Worm (Caenorhabditis elegans) whole organism, L1 larva: ENCODE data around the gene unc-80.

ENCODE experiments used
- blmp-1 ChIP-seq: fragments of 150-350 bp; optimal IDR thresholded peaks from 2 replicates; lab custom pipeline; 2014; ENCODE audit warnings: missing biosample characterization, missing genetic modification characterization
- ces-1 ChIP-seq: fragments of 150-350 bp; optimal IDR thresholded peaks from 2 replicates; lab custom pipeline; 2014; ENCODE audit warnings: missing biosample characterization, missing genetic modification reagents, missing genetic modification characterization
- ets-5 ChIP-seq: fragments of 200-800 bp; sonication (Bioruptor generic); IDR thresholded peaks from 2 replicates; pipeline ENCODE4 v1.3.6; 2022; ENCODE audit warnings: missing genetic modification characterization, missing compliant biosample characterization
- mdl-1 ChIP-seq, 2 experiments: fragments of 150-350 bp; optimal IDR thresholded peaks; 2 replicates each; lab custom pipeline; 2014 to 2017; ENCODE audit warnings: missing biosample characterization in 2 of 2, missing genetic modification characterization in 2 of 2, inconsistent platforms in 1 of 2
- pag-3 ChIP-seq: sonication (generic microtip); optimal IDR thresholded peaks from 2 replicates; lab custom pipeline; 2017; ENCODE audit warnings: missing genetic modification characterization, mild to moderate bottlenecking, missing compliant biosample characterization, antibody characterized with exemption, borderline replicate concordance; ENCODE audit not compliant: insufficient read depth
- snpc-4 ChIP-seq: fragments of 150-350 bp; optimal IDR thresholded peaks from 2 replicates; lab custom pipeline; 2014; ENCODE audit warnings: missing biosample characterization, missing genetic modification characterization

DNA sequence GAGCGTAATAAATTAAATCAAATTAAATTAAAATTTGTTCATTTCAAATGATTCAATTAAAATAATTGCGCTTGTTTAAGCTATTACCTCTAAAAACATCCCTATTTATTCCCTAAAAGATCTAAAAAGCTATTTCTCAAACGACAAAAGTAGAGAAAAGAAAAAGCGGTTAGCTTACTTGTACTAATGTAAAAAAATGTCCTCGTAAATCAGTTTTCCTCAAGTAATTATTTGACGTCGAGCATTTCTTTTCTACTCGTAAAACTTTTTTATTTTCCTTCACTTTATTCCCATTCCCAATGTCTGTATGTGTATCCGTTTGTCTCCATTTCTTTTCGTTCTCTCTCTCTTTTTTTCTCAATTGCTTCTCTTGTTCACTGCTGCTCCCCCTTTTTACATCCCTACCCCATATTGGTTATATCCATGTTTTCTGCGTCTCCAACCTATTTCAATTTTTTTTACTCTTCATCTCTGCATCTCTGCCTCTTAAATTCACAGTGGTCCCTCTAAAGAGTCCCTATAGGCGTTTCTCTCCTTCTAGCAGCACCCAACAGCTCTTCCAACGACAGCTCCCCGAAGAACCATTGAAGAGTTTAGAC, at the start of gene unc-80:
- TF ChIP-seq blmp-1, result no peak
- TF ChIP-seq snpc-4, result peak; percentile 14
- TF ChIP-seq pag-3 (tag; lab: Kevin White, UChicago), result no peak
- TF ChIP-seq ets-5 (GFP tag; lab: Robert Waterston, UW), result no peak
- TF ChIP-seq ces-1 (GFP tag; lab: Kevin White, UChicago), result no peak
- TF ChIP-seq mdl-1 (tag; optimal IDR thresholded peaks at IDR 0.05; lab: Kevin White, UChicago), result no peak
